Worm (Caenorhabditis elegans) whole organism, young adult: Measurements from ENCODE around the gene dph-3.

Source experiments
- B0019.2 ChIP-seq: fragments of 200-800 bp; sonication (Bioruptor generic); conservative IDR thresholded peaks from 2 replicates; pipeline ENCODE4 v1.3.6; 2022; ENCODE audit warnings: missing genetic modification reagents, missing genetic modification characterization, missing compliant biosample characterization
- F10E7.11 ChIP-seq: sonication (generic microtip); optimal IDR thresholded peaks from 2 replicates; lab custom pipeline; 2017; ENCODE audit warnings: mild to moderate bottlenecking, missing genetic modification characterization, moderate library complexity, missing compliant biosample characterization
- F33H1.4 ChIP-seq: fragments of 200-800 bp; sonication (Bioruptor generic); IDR thresholded peaks from 2 replicates; pipeline ENCODE4 v1.3.6; 2022; ENCODE audit warnings: missing genetic modification reagents, missing genetic modification characterization, missing compliant biosample characterization
- F57A8.1 ChIP-seq: fragments of 200-800 bp; sonication (Bioruptor generic); optimal IDR thresholded peaks from 2 replicates; lab custom pipeline; 2018; ENCODE audit warnings: mild to moderate bottlenecking, missing genetic modification characterization, moderate library complexity, missing compliant biosample characterization
- F57C9.4 ChIP-seq: sonication (generic microtip); optimal IDR thresholded peaks from 2 replicates; lab custom pipeline; 2017; ENCODE audit warnings: mild to moderate bottlenecking, missing genetic modification characterization, missing compliant biosample characterization
- K11D2.4 ChIP-seq: fragments of 200-800 bp; sonication (Bioruptor generic); IDR thresholded peaks from 2 replicates; pipeline ENCODE4 v1.3.6; 2022; ENCODE audit warnings: missing genetic modification reagents, missing genetic modification characterization, missing compliant biosample characterization
- K12H6.12 ChIP-seq: fragments of 200-800 bp; sonication (Bioruptor generic); optimal IDR thresholded peaks from 2 replicates; lab custom pipeline; 2018; ENCODE audit warnings: mild to moderate bottlenecking, missing genetic modification characterization, missing compliant biosample characterization
- T26A5.8 ChIP-seq: sonication (generic microtip); optimal IDR thresholded peaks from 2 replicates; lab custom pipeline; 2016; ENCODE audit warnings: missing genetic modification characterization, missing compliant biosample characterization
- Y53F4B.3 ChIP-seq: fragments of 200-800 bp; sonication (Bioruptor generic); IDR thresholded peaks from 2 replicates; pipeline ENCODE4 v1.3.6; 2022; ENCODE audit warnings: missing genetic modification reagents, missing genetic modification characterization, missing compliant biosample characterization
- attf-6 ChIP-seq: fragments of 200-800 bp; sonication (Bioruptor generic); IDR thresholded peaks from 2 replicates; pipeline ENCODE4 v1.3.6; 2022; ENCODE audit warnings: missing genetic modification reagents, missing genetic modification characterization, missing compliant biosample characterization
- ccch-3 ChIP-seq: fragments of 200-800 bp; sonication (Bioruptor generic); optimal IDR thresholded peaks from 2 replicates; lab custom pipeline; 2018; ENCODE audit warnings: mild to moderate bottlenecking, missing genetic modification characterization, missing compliant biosample characterization
- cebp-1 ChIP-seq, 2 experiments: fragments of 200-800 bp in 1 of 2; sonication (Bioruptor generic) in 1 of 2; sonication (generic microtip) in 1 of 2; IDR thresholded peaks in 1 of 2; optimal IDR thresholded peaks in 1 of 2; 2 replicates each; pipeline versions ENCODE4 v1.3.6 to Lab custom; 2017 to 2022; ENCODE audit warnings: missing compliant biosample characterization in 2 of 2, missing genetic modification characterization in 2 of 2, mild to moderate bottlenecking in 1 of 2, missing genetic modification reagents in 1 of 2, moderate library complexity in 1 of 2
- ceh-27 ChIP-seq: fragments of 200-800 bp; sonication (Bioruptor generic); optimal IDR thresholded peaks from 2 replicates; lab custom pipeline; 2018; ENCODE audit warnings: mild to moderate bottlenecking, missing genetic modification characterization, moderate library complexity, missing compliant biosample characterization
- ceh-79 ChIP-seq: sonication (generic microtip); optimal IDR thresholded peaks from 2 replicates; lab custom pipeline; 2017; ENCODE audit warnings: mild to moderate bottlenecking, missing genetic modification characterization, missing compliant biosample characterization
- ceh-91 ChIP-seq: fragments of 200-800 bp; sonication (Bioruptor generic); IDR thresholded peaks from 2 replicates; pipeline ENCODE4 v1.3.6; 2022; ENCODE audit warnings: missing genetic modification reagents, missing genetic modification characterization, missing compliant biosample characterization
- chd-7 ChIP-seq: sonication (generic microtip); optimal IDR thresholded peaks from 2 replicates; lab custom pipeline; 2016; ENCODE audit warnings: mild to moderate bottlenecking, missing genetic modification characterization, moderate library complexity, missing compliant biosample characterization
- efl-1 ChIP-seq: fragments of 150-350 bp; optimal IDR thresholded peaks from 2 replicates; lab custom pipeline; 2014; ENCODE audit warnings: missing biosample characterization, missing genetic modification reagents, missing genetic modification characterization
- egl-44 ChIP-seq: fragments of 200-800 bp; sonication (Bioruptor generic); IDR thresholded peaks from 2 replicates; pipeline ENCODE4 v1.3.6; 2022; ENCODE audit warnings: missing genetic modification reagents, missing genetic modification characterization, missing compliant biosample characterization
- egrh-3 ChIP-seq: fragments of 200-800 bp; sonication (Bioruptor generic); IDR thresholded peaks from 2 replicates; pipeline ENCODE4 v1.3.6; 2022; ENCODE audit warnings: missing genetic modification reagents, missing genetic modification characterization, missing compliant biosample characterization
- him-1 ChIP-seq: sonication (generic microtip); optimal IDR thresholded peaks from 2 replicates; lab custom pipeline; 2016; ENCODE audit warnings: missing genotype, missing genetic modification reagents, missing genetic modification characterization, missing compliant biosample characterization
- hlh-26 ChIP-seq: fragments of 200-800 bp; sonication (Bioruptor generic); conservative IDR thresholded peaks from 2 replicates; pipeline ENCODE4 v1.3.6; 2022; ENCODE audit warnings: missing genetic modification reagents, missing genetic modification characterization, missing compliant biosample characterization
- hmg-1.2 ChIP-seq: fragments of 200-800 bp; sonication (Bioruptor generic); IDR thresholded peaks from 2 replicates; pipeline ENCODE4 v1.3.6; 2022; ENCODE audit warnings: missing genetic modification reagents, missing genetic modification characterization, missing compliant biosample characterization
- hmg-20 ChIP-seq: fragments of 200-800 bp; sonication (Bioruptor generic); IDR thresholded peaks from 2 replicates; pipeline ENCODE4 v1.3.6; 2022; ENCODE audit warnings: missing genetic modification reagents, missing genetic modification characterization, missing compliant biosample characterization
- lag-1 ChIP-seq: fragments of 200-800 bp; sonication (Bioruptor generic); IDR thresholded peaks from 2 replicates; pipeline ENCODE4 v1.3.6; 2022; ENCODE audit warnings: missing genetic modification reagents, missing genetic modification characterization, missing compliant biosample characterization
- lin-35 ChIP-seq, 3 experiments: fragments of 150-350 bp in 2 of 3; sonication (generic microtip) in 1 of 3; optimal IDR thresholded peaks; 2 replicates each; lab custom pipeline; 2014 to 2018; ENCODE audit warnings: missing biosample characterization in 3 of 3, missing genetic modification characterization in 3 of 3, missing genetic modification reagents in 3 of 3
- lin-40 ChIP-seq: sonication (generic microtip); optimal IDR thresholded peaks from 2 replicates; lab custom pipeline; 2016; ENCODE audit warnings: missing genetic modification characterization, mild to moderate bottlenecking, missing compliant biosample characterization, missing genotype, missing genetic modification reagents
- lin-54 ChIP-seq: fragments of 200-800 bp; sonication (Bioruptor generic); optimal IDR thresholded peaks from 2 replicates; lab custom pipeline; 2018; ENCODE audit warnings: mild to moderate bottlenecking, missing genetic modification characterization, missing compliant biosample characterization
- madf-10 ChIP-seq: sonication (generic microtip); optimal IDR thresholded peaks from 2 replicates; lab custom pipeline; 2016; ENCODE audit warnings: mild to moderate bottlenecking, missing genetic modification characterization, missing compliant biosample characterization
- madf-8 ChIP-seq: fragments of 200-800 bp; sonication (Bioruptor generic); conservative IDR thresholded peaks from 2 replicates; pipeline ENCODE4 v1.3.6; 2022; ENCODE audit warnings: missing genetic modification reagents, missing genetic modification characterization, missing compliant biosample characterization
- mel-28 ChIP-seq: sonication (generic microtip); optimal IDR thresholded peaks from 2 replicates; lab custom pipeline; 2016; ENCODE audit warnings: borderline replicate concordance, mild to moderate bottlenecking, missing genetic modification characterization, missing compliant biosample characterization
- nfyb-1 ChIP-seq: fragments of 200-800 bp; sonication (Bioruptor generic); IDR thresholded peaks from 2 replicates; pipeline ENCODE4 v1.3.6; 2022; ENCODE audit warnings: missing genetic modification reagents, missing genetic modification characterization, missing compliant biosample characterization
- nhr-80 ChIP-seq: sonication (generic microtip); optimal IDR thresholded peaks from 2 replicates; lab custom pipeline; 2016; ENCODE audit warnings: missing genetic modification characterization, missing compliant biosample characterization
- rpc-1 ChIP-seq, 2 experiments: fragments of 150-350 bp in 1 of 2; sonication (generic microtip) in 1 of 2; optimal IDR thresholded peaks; 2 replicates each; lab custom pipeline; 2014 to 2018; ENCODE audit warnings: missing biosample characterization in 1 of 2, missing genetic modification characterization in 1 of 2, missing genetic modification reagents in 1 of 2, missing genotype in 1 of 2
- sdz-38 ChIP-seq: sonication (generic microtip); optimal IDR thresholded peaks from 2 replicates; lab custom pipeline; 2016; ENCODE audit warnings: missing genotype, missing genetic modification characterization, missing compliant biosample characterization
- snpc-3.4 ChIP-seq: sonication (generic microtip); optimal IDR thresholded peaks from 2 replicates; lab custom pipeline; 2017; ENCODE audit warnings: missing genetic modification characterization, mild to moderate bottlenecking, missing compliant biosample characterization, antibody characterized with exemption, moderate library complexity, missing genotype, missing genetic modification reagents
- snpc-4 ChIP-seq, 5 experiments: fragments of 150-350 bp in 1 of 5; sonication (generic microtip) in 4 of 5; optimal IDR thresholded peaks; 2 replicates each; lab custom pipeline; 2014 to 2018; ENCODE audit warnings: missing genetic modification characterization in 5 of 5, missing biosample characterization in 3 of 5, antibody characterized with exemption in 2 of 5, mild to moderate bottlenecking in 2 of 5, missing compliant biosample characterization in 2 of 5, missing genotype in 2 of 5, moderate library complexity in 2 of 5, missing genetic modification reagents in 1 of 5
- somi-1 ChIP-seq: fragments of 200-800 bp; sonication (Bioruptor generic); optimal IDR thresholded peaks from 2 replicates; lab custom pipeline; 2018; ENCODE audit warnings: mild to moderate bottlenecking, missing genetic modification characterization, missing compliant biosample characterization
- tlf-1 ChIP-seq: fragments of 200-800 bp; sonication (Bioruptor generic); optimal IDR thresholded peaks from 2 replicates; lab custom pipeline; 2018; ENCODE audit warnings: mild to moderate bottlenecking, missing genetic modification characterization, missing compliant biosample characterization
- unc-62 ChIP-seq: fragments of 150-350 bp; optimal IDR thresholded peaks from 2 replicates; lab custom pipeline; 2014; ENCODE audit warnings: missing biosample characterization, missing genetic modification reagents, missing genetic modification characterization
- ztf-18 ChIP-seq: sonication (generic microtip); optimal IDR thresholded peaks from 2 replicates; lab custom pipeline; 2016; ENCODE audit warnings: missing genotype, mild to moderate bottlenecking, missing genetic modification characterization, missing compliant biosample characterization

Gene dph-3

ce11 chrIV:9677226-9677992, 29.5 kb upstream of the dph-3 start (continued):
- TF ChIP-seq K12H6.12 (tag; lab: Kevin White, UChicago) (peak; percentile 29), lag-1 (GFP tag; lab: Robert Waterston, UW) (no peak), F10E7.11 (tag; lab: Kevin White, UChicago) (no peak), nhr-80 (tag; lab: Kevin White, UChicago) (peak; percentile 79), mel-28 (tag; lab: Kevin White, UChicago) (no peak), T26A5.8 (no peak), madf-8 (GFP tag; lab: Robert Waterston, UW) (no peak), madf-10 (tag; lab: Kevin White, UChicago) (no peak), ccch-3 (GFP tag; lab: Kevin White, UChicago) (no peak), egl-44 (0 out of 2 replicates have a peak, but pooled peaks have one; percentile 35), F57C9.4 (tag; lab: Kevin White, UChicago) (no peak), unc-62 (GFP tag; lab: Kevin White, UChicago) (no peak), lin-40 (tag; lab: Kevin White, UChicago) (peak; percentile 80), hmg-20 (GFP tag; lab: Robert Waterston, UW) (no peak), somi-1 (peak; percentile 83), ceh-27 (peak; percentile 55), F57A8.1 (GFP tag; lab: Kevin White, UChicago) (no peak), efl-1 (no peak), sdz-38 (tag; lab: Kevin White, UChicago) (no peak), ceh-91 (no peak), hlh-26 (GFP tag; lab: Robert Waterston, UW) (no peak), rpc-1 (optimal IDR thresholded peaks at IDR 0.05; lab: Kevin White, UChicago) (no peak), rpc-1 (tag; optimal IDR thresholded peaks at IDR 0.05; lab: Kevin White, UChicago) (no peak), lin-54 (GFP tag; lab: Kevin White, UChicago) (peak; percentile 15), ztf-18 (tag; lab: Kevin White, UChicago) (no peak), him-1 (no peak), B0019.2 (GFP tag; lab: Robert Waterston, UW) (no peak), F33H1.4 (GFP tag; lab: Robert Waterston, UW) (no peak), cebp-1 (GFP tag; IDR thresholded peaks at IDR 0.05; lab: Robert Waterston, UW) (peak; percentile 28; the same call in 1 of the 2 replicates), cebp-1 (tag; optimal IDR thresholded peaks at IDR 0.05; lab: Kevin White, UChicago) (peak; percentile 64), hmg-1.2 (GFP tag; lab: Robert Waterston, UW) (peak; percentile 80), K11D2.4 (GFP tag; lab: Robert Waterston, UW) (peak; percentile 71; the same call in 1 of the 2 replicates), snpc-3.4 (no peak), tlf-1 (GFP tag; lab: Kevin White, UChicago) (no peak), egrh-3 (no peak), Y53F4B.3 (GFP tag; lab: Robert Waterston, UW) (no peak), attf-6 (no peak), lin-35 (GFP tag; optimal IDR thresholded peaks at IDR 0.05; lab: Kevin White, UChicago) (no peak), snpc-4 (GFP tag; optimal IDR thresholded peaks at IDR 0.05; lab: Kevin White, UChicago) (no peak), snpc-4 (tag; optimal IDR thresholded peaks at IDR 0.05; lab: Kevin White, UChicago) (peak in 1 of 4 experiments; percentile 6), ceh-79 (tag; lab: Kevin White, UChicago) (no peak), nfyb-1 (no peak), chd-7 (tag; lab: Kevin White, UChicago) (peak; percentile 42)
